Worm (Caenorhabditis elegans) whole organism, L4 larva: Measurements from ENCODE around the gene nhr-175.

ENCODE experiments used
- F44E2.7 ChIP-seq: fragments of 200-800 bp; sonication (Bioruptor generic); IDR thresholded peaks from 2 replicates; pipeline ENCODE4 v2.1.2; 2022; ENCODE audit warnings: missing genetic modification characterization, missing compliant biosample characterization
- T26A8.4 ChIP-seq: fragments of 200-800 bp; sonication (Bioruptor generic); IDR thresholded peaks from 2 replicates; pipeline ENCODE4 v1.3.6; 2022; ENCODE audit warnings: missing genetic modification characterization, missing compliant biosample characterization
- Y75B8A.6 ChIP-seq: fragments of 200-800 bp; sonication (Bioruptor generic); IDR thresholded peaks from 2 replicates; pipeline ENCODE4 v1.3.6; 2022; ENCODE audit warnings: missing genetic modification reagents, missing genetic modification characterization, missing compliant biosample characterization
- ZK546.5 ChIP-seq, 2 experiments: sonication (generic microtip); optimal IDR thresholded peaks; 2 replicates each; lab custom pipeline; 2017; ENCODE audit warnings: missing biosample characterization in 2 of 2, missing genetic modification characterization in 2 of 2
- aha-1 ChIP-seq: fragments of 150-350 bp; peaks from one replicate; lab custom pipeline; 2014; ENCODE audit warnings: missing biosample characterization, missing genetic modification characterization
- aly-2 ChIP-seq: sonication (generic microtip); optimal IDR thresholded peaks from 2 replicates; lab custom pipeline; 2018; ENCODE audit warnings: missing biosample characterization, missing genetic modification characterization
- ama-1 ChIP-seq: fragments of 150-350 bp; optimal IDR thresholded peaks from 2 replicates; lab custom pipeline; 2014; ENCODE audit warnings: inconsistent platforms, mixed read lengths
- arid-1 ChIP-seq: fragments of 200-800 bp; sonication (Bioruptor generic); conservative IDR thresholded peaks from 2 replicates; pipeline ENCODE4 v1.3.6; 2022; ENCODE audit warnings: missing genetic modification reagents, missing genetic modification characterization, missing compliant biosample characterization
- attf-4 ChIP-seq: sonication (generic microtip); optimal IDR thresholded peaks from 3 replicates; lab custom pipeline; 2017; ENCODE audit warnings: missing biosample characterization, missing genetic modification characterization
- ceh-20 ChIP-seq: fragments of 200-800 bp; sonication (Bioruptor generic); IDR thresholded peaks from 2 replicates; pipeline ENCODE4 v1.3.6; 2022; ENCODE audit warnings: missing genetic modification reagents, missing genetic modification characterization, missing compliant biosample characterization
- ceh-28 ChIP-seq: fragments of 150-350 bp; optimal IDR thresholded peaks from 2 replicates; lab custom pipeline; 2014; ENCODE audit warnings: missing biosample characterization, missing genetic modification reagents, missing genetic modification characterization
- ces-1 ChIP-seq: fragments of 150-350 bp; sonication (generic microtip); optimal IDR thresholded peaks from 4 replicates; lab custom pipeline; 2014; ENCODE audit warnings: missing biosample characterization, missing genetic modification reagents, missing genetic modification characterization
- daf-12 ChIP-seq: fragments of 150-350 bp; optimal IDR thresholded peaks from 2 replicates; lab custom pipeline; 2014; ENCODE audit warnings: missing biosample characterization, missing genetic modification reagents, missing genetic modification characterization
- daf-19 ChIP-seq: fragments of 200-800 bp; sonication (Bioruptor generic); conservative IDR thresholded peaks from 2 replicates; pipeline ENCODE4 v1.3.6; 2022; ENCODE audit warnings: missing genetic modification characterization, missing compliant biosample characterization
- dmd-6 ChIP-seq: fragments of 200-800 bp; sonication (Bioruptor generic); IDR thresholded peaks from 2 replicates; pipeline ENCODE4 v1.3.6; 2022; ENCODE audit warnings: missing genetic modification reagents, missing genetic modification characterization, missing compliant biosample characterization
- dmd-8 ChIP-seq: fragments of 200-800 bp; sonication (Bioruptor generic); IDR thresholded peaks from 2 replicates; pipeline ENCODE4 v1.3.6; 2022; ENCODE audit warnings: missing genetic modification characterization, missing compliant biosample characterization
- duxl-1 ChIP-seq: sonication (generic microtip); optimal IDR thresholded peaks from 2 replicates; lab custom pipeline; 2016; ENCODE audit warnings: mild to moderate bottlenecking, missing genetic modification characterization, moderate library complexity, missing compliant biosample characterization; ENCODE audit not compliant: poor library complexity
- dve-1 ChIP-seq: sonication (generic microtip); optimal IDR thresholded peaks from 2 replicates; lab custom pipeline; 2017; ENCODE audit warnings: antibody characterized with exemption, mild to moderate bottlenecking, missing genetic modification characterization, missing compliant biosample characterization; ENCODE audit not compliant: insufficient read depth
- egl-27 ChIP-seq: sonication (generic microtip); optimal IDR thresholded peaks from 3 replicates; lab custom pipeline; 2017; ENCODE audit warnings: missing biosample characterization, missing genetic modification reagents, missing genetic modification characterization
- fkh-10 ChIP-seq: fragments of 150-350 bp; optimal IDR thresholded peaks from 2 replicates; lab custom pipeline; 2014; ENCODE audit warnings: missing biosample characterization, missing genetic modification reagents, missing genetic modification characterization
- fos-1 ChIP-seq: fragments of 150-350 bp; optimal IDR thresholded peaks from 2 replicates; lab custom pipeline; 2014; ENCODE audit warnings: missing biosample characterization, missing genetic modification characterization
- gei-8 ChIP-seq: fragments of 200-800 bp; sonication (Bioruptor generic); optimal IDR thresholded peaks from 2 replicates; lab custom pipeline; 2018; ENCODE audit warnings: mild to moderate bottlenecking, missing genetic modification characterization, missing compliant biosample characterization
- hif-1 ChIP-seq, 2 experiments: sonication (generic microtip); optimal IDR thresholded peaks; 2 replicates each; lab custom pipeline; 2016 to 2017; ENCODE audit warnings: missing compliant biosample characterization in 2 of 2, missing genetic modification characterization in 2 of 2, missing genetic modification reagents in 2 of 2, missing genotype in 2 of 2, mild to moderate bottlenecking in 1 of 2
- hlh-11 ChIP-seq: fragments of 200-800 bp; sonication (Bioruptor generic); optimal IDR thresholded peaks from 2 replicates; lab custom pipeline; 2018; ENCODE audit warnings: mild to moderate bottlenecking, missing genetic modification characterization, missing compliant biosample characterization
- hlh-30 ChIP-seq: sonication (generic microtip); optimal IDR thresholded peaks from 2 replicates; lab custom pipeline; 2017; ENCODE audit warnings: antibody characterized with exemption, mild to moderate bottlenecking, missing genetic modification characterization, missing compliant biosample characterization; ENCODE audit not compliant: insufficient read depth
- hmg-1.1 ChIP-seq: fragments of 200-800 bp; sonication (Bioruptor generic); IDR thresholded peaks from 2 replicates; pipeline ENCODE4 v1.3.6; 2022; ENCODE audit warnings: missing genetic modification reagents, missing genetic modification characterization, missing compliant biosample characterization
- lim-7 ChIP-seq: fragments of 200-800 bp; sonication (Bioruptor generic); IDR thresholded peaks from 2 replicates; pipeline ENCODE4 v1.3.6; 2022; ENCODE audit warnings: missing genetic modification characterization, missing compliant biosample characterization
- lin-1 ChIP-seq: fragments of 200-800 bp; sonication (Bioruptor generic); IDR thresholded peaks from 2 replicates; pipeline ENCODE4 v1.3.6; 2022; ENCODE audit warnings: missing genetic modification reagents, missing genetic modification characterization, missing compliant biosample characterization
- madf-5 ChIP-seq, 2 experiments: fragments of 200-800 bp; sonication (Bioruptor generic); IDR thresholded peaks; 2 replicates each; pipeline ENCODE4 v1.3.6; 2022; ENCODE audit warnings: missing compliant biosample characterization in 2 of 2, missing genetic modification characterization in 2 of 2
- mdl-1 ChIP-seq, 2 experiments: fragments of 150-350 bp in 1 of 2; sonication (generic microtip) in 1 of 2; optimal IDR thresholded peaks; 2 replicates each; lab custom pipeline; 2014 to 2017; ENCODE audit warnings: missing biosample characterization in 2 of 2, missing genetic modification characterization in 2 of 2
- mdt-29 ChIP-seq: fragments of 200-800 bp; sonication (Bioruptor generic); IDR thresholded peaks from 2 replicates; pipeline ENCODE4 v1.3.6; 2022; ENCODE audit warnings: missing genetic modification reagents, missing genetic modification characterization, missing compliant biosample characterization
- mep-1 ChIP-seq: fragments of 150-350 bp; sonication (generic microtip); optimal IDR thresholded peaks from 3 replicates; lab custom pipeline; 2014; ENCODE audit warnings: missing biosample characterization, missing genetic modification characterization
- nhr-10 ChIP-seq: fragments of 150-350 bp; optimal IDR thresholded peaks from 2 replicates; lab custom pipeline; 2014; ENCODE audit warnings: missing biosample characterization, missing genetic modification characterization
- nhr-102 ChIP-seq: sonication (generic microtip); optimal IDR thresholded peaks from 2 replicates; lab custom pipeline; 2016; ENCODE audit warnings: mild to moderate bottlenecking, missing genetic modification characterization, moderate library complexity, missing compliant biosample characterization
- nhr-28 ChIP-seq: fragments of 150-350 bp; optimal IDR thresholded peaks from 2 replicates; lab custom pipeline; 2014; ENCODE audit warnings: missing biosample characterization, missing genetic modification characterization
- nhr-41 ChIP-seq: fragments of 200-800 bp; sonication (Bioruptor generic); IDR thresholded peaks from 2 replicates; pipeline ENCODE4 v1.3.6; 2022; ENCODE audit warnings: missing genetic modification reagents, missing genetic modification characterization, missing compliant biosample characterization
- nhr-48 ChIP-seq: sonication (generic microtip); optimal IDR thresholded peaks from 2 replicates; lab custom pipeline; 2016; ENCODE audit warnings: mild to moderate bottlenecking, missing genetic modification characterization, missing compliant biosample characterization
- nhr-6 ChIP-seq: fragments of 150-350 bp; optimal IDR thresholded peaks from 2 replicates; lab custom pipeline; 2014; ENCODE audit warnings: missing biosample characterization, missing genetic modification characterization
- pha-4 ChIP-seq, 2 experiments: fragments of 150-350 bp in 1 of 2; fragments of 200-800 bp in 1 of 2; sonication (Bioruptor generic) in 1 of 2; IDR thresholded peaks in 1 of 2; optimal IDR thresholded peaks in 1 of 2; 2 replicates each; pipeline versions ENCODE4 v1.3.6 to Lab custom; 2014 to 2022; ENCODE audit warnings: missing genetic modification characterization in 2 of 2, missing genetic modification reagents in 2 of 2, missing biosample characterization in 1 of 2, missing compliant biosample characterization in 1 of 2
- php-3 ChIP-seq: fragments of 200-800 bp; sonication (Bioruptor generic); IDR thresholded peaks from 2 replicates; pipeline ENCODE4 v1.3.6; 2022; ENCODE audit warnings: missing genetic modification reagents, missing genetic modification characterization, missing compliant biosample characterization
- pqm-1 ChIP-seq: sonication (generic microtip); optimal IDR thresholded peaks from 2 replicates; lab custom pipeline; 2017; ENCODE audit warnings: missing biosample characterization, missing genetic modification characterization
- saeg-2 ChIP-seq: fragments of 200-800 bp; sonication (Bioruptor generic); IDR thresholded peaks from 2 replicates; pipeline ENCODE4 v1.3.6; 2022; ENCODE audit warnings: missing genetic modification reagents, missing genetic modification characterization, missing compliant biosample characterization
- skn-1 ChIP-seq: fragments of 150-350 bp; optimal IDR thresholded peaks from 2 replicates; lab custom pipeline; 2014; ENCODE audit warnings: missing biosample characterization, missing genetic modification characterization
- snpc-1.2 ChIP-seq: fragments of 200-800 bp; sonication (Bioruptor generic); IDR thresholded peaks from 2 replicates; pipeline ENCODE4 v1.3.6; 2022; ENCODE audit warnings: missing genetic modification reagents, missing genetic modification characterization, missing compliant biosample characterization
- snpc-4 ChIP-seq: fragments of 150-350 bp; optimal IDR thresholded peaks from 2 replicates; lab custom pipeline; 2014; ENCODE audit warnings: missing biosample characterization, missing genetic modification characterization
- unc-130 ChIP-seq: sonication (generic microtip); optimal IDR thresholded peaks from 2 replicates; lab custom pipeline; 2016; ENCODE audit warnings: missing genetic modification reagents, missing genetic modification characterization, missing compliant biosample characterization
- unc-39 ChIP-seq: sonication (generic microtip); optimal IDR thresholded peaks from 2 replicates; lab custom pipeline; 2017; ENCODE audit warnings: missing biosample characterization, missing genetic modification characterization

The nhr-175 gene

ce11 chrV:13891489-13891888, 25.0 kb downstream of the nhr-175 start (continued):
- TF ChIP-seq daf-19 (GFP tag; lab: Robert Waterston, UW) = no peak
- TF ChIP-seq arid-1 = no peak
- TF ChIP-seq ces-1 = no peak
- TF ChIP-seq nhr-28 = peak; percentile 37
- no peak for TF ChIP-seq nhr-10
- TF ChIP-seq fos-1 (tag; lab: Kevin White, UChicago) = no peak
- no peak for TF ChIP-seq snpc-4 (tag; lab: Kevin White, UChicago)
- TF ChIP-seq unc-130 (GFP tag; lab: Kevin White, UChicago) = no peak
- no peak for TF ChIP-seq T26A8.4 (GFP tag; lab: Robert Waterston, UW)
- no peak for TF ChIP-seq ZK546.5 (tag; optimal IDR thresholded peaks at IDR 0.05; lab: Kevin White, UChicago)
- TF ChIP-seq snpc-1.2 (GFP tag; lab: Robert Waterston, UW) = no peak
- TF ChIP-seq duxl-1 (tag; lab: Kevin White, UChicago) = no peak
- TF ChIP-seq madf-5 (GFP tag; IDR thresholded peaks at IDR 0.05; lab: Robert Waterston, UW) = no peak
- no peak for TF ChIP-seq lin-1 (GFP tag; lab: Robert Waterston, UW)
- TF ChIP-seq F44E2.7 (GFP tag; lab: Robert Waterston, UW) = no peak
- peak; percentile 64 for TF ChIP-seq dmd-6
- no peak for TF ChIP-seq mep-1 (tag; lab: Kevin White, UChicago)
- TF ChIP-seq dmd-8 = no peak
- peak; percentile 76 for TF ChIP-seq dve-1 (tag; lab: Kevin White, UChicago)
- no peak for TF ChIP-seq ceh-28 (tag; lab: Kevin White, UChicago)
- TF ChIP-seq mdt-29 (GFP tag; lab: Robert Waterston, UW) = no peak
- TF ChIP-seq gei-8 (GFP tag; lab: Kevin White, UChicago) = no peak
- no peak for TF ChIP-seq aha-1 (tag; lab: Kevin White, UChicago)
- no peak for TF ChIP-seq nhr-6 (tag; lab: Kevin White, UChicago)
- no peak for TF ChIP-seq unc-39
- peak; percentile 55; the same call in 1 of the 2 replicates for TF ChIP-seq php-3 (GFP tag; lab: Robert Waterston, UW)
- TF ChIP-seq nhr-48 = no peak
- no peak for TF ChIP-seq pqm-1 (tag; lab: Kevin White, UChicago)
- no peak for TF ChIP-seq fkh-10 (GFP tag; lab: Kevin White, UChicago)
- no peak for TF ChIP-seq pha-4 (GFP tag; IDR thresholded peaks at IDR 0.05; lab: Robert Waterston, UW)
- no peak for TF ChIP-seq pha-4 (tag; optimal IDR thresholded peaks at IDR 0.05; lab: Kevin White, UChicago)
- TF ChIP-seq hlh-11 (tag; lab: Kevin White, UChicago) = peak; percentile 45
- no peak for TF ChIP-seq skn-1 (tag; lab: Kevin White, UChicago)

- TF ChIP-seq nhr-41 (GFP tag; lab: Robert Waterston, UW) (no peak), mdl-1 (tag; optimal IDR thresholded peaks at IDR 0.05; lab: Kevin White, UChicago) (peak in 1 of 2 experiments; percentile 84), F44E2.7 (GFP tag; lab: Robert Waterston, UW) (no peak), attf-4 (no peak), fkh-10 (GFP tag; lab: Kevin White, UChicago) (no peak), php-3 (GFP tag; lab: Robert Waterston, UW) (peak; percentile 67; the same call in 1 of the 2 replicates), mep-1 (tag; lab: Kevin White, UChicago) (peak; percentile 39), nhr-10 (peak; percentile 63), nhr-48 (peak; percentile 59), hmg-1.1 (0 out of 2 replicates have a peak, but pooled peaks have one; percentile 42), ama-1 (lab: Kevin White, UChicago) (no peak), hif-1 (tag; optimal IDR thresholded peaks at IDR 0.05; lab: Kevin White, UChicago) (no peak), nhr-28 (peak; percentile 93), Y75B8A.6 (GFP tag; lab: Robert Waterston, UW) (no peak), saeg-2 (GFP tag; lab: Robert Waterston, UW) (0 out of 2 replicates have a peak, but pooled peaks have one; percentile 21), egl-27 (tag; lab: Kevin White, UChicago) (no peak), nhr-102 (peak; percentile 13), gei-8 (GFP tag; lab: Kevin White, UChicago) (peak; percentile 38), aha-1 (tag; lab: Kevin White, UChicago) (peak; percentile 92), aly-2 (tag; lab: Kevin White, UChicago) (no peak), arid-1 (no peak), hlh-30 (peak; percentile 58), ceh-20 (GFP tag; lab: Robert Waterston, UW) (no peak), daf-12 (tag; lab: Kevin White, UChicago) (no peak), lim-7 (GFP tag; lab: Robert Waterston, UW) (no peak)
Measured at ce11 chrV:13892457-13893375, 26.2 kb downstream of the nhr-175 start, which contains the start of gene sptl-3. TSS of gene sptl-3 (plus strand) at chrV:13893325.
